Fruit fly (Drosophila melanogaster) whole organism: Measurements from ENCODE around the gene Spn75F.

Source experiments
- CG8478 ChIP-seq: fragments of >200 bp; optimal IDR thresholded peaks from 2 replicates; lab custom pipeline; 2018; ENCODE audit warnings: inconsistent platforms
- Dll ChIP-seq: fragments of >200 bp; optimal IDR thresholded peaks from 2 replicates; lab custom pipeline; 2017
- pan ChIP-seq: fragments of >200 bp; optimal IDR thresholded peaks from 2 replicates; lab custom pipeline; 2017
- psq ChIP-seq: fragments of >200 bp; optimal IDR thresholded peaks from 2 replicates; lab custom pipeline; 2017
- usp ChIP-seq: fragments of >200 bp; optimal IDR thresholded peaks from 2 replicates; lab custom pipeline; 2017; ENCODE audit warnings: missing biosample characterization, missing genetic modification characterization, mixed read lengths

DNA sequence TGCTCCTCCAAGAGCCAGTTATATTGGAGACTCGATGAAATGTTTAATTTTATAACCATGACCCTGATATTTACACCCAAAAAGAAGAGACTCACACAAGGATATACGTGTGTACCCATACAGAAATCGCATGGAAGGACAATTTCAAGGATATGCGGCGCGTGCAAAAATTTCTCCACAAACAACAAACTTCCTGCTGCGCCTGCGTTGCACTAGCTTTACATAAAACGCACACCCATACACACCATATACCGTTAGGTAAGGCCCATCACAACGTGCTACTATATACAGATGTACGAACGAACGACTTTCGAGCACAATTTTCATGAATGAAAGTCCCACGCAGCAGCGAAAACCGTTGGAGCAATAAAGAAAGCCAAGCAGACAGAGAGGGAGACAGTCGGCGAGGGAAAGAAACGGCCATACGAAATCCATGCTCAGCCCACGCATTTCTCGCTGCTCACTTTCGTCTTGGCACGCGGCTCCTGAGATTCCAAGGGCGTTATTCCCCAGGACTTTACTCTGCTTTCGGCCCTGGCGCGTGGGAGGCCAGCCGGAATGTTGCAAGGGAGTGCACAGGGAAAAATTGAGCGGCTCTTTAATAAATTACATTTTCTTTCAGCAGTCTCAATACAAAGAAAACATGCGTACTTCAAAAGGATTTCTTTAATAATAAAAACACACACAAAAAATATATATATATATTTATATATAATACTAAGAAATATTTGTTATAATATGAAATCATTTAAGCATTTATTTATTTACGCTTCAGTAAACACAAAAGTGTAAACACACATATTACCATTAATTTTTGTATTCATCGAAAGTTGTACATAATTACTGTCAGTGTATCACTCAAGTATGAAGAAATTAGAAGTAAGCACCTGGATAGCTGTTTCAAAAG, 41.8 kb downstream of the Spn75F start:
- TF ChIP-seq usp (no peak), psq (no peak), CG8478 (lab: Kevin White, UChicago) (no peak), pan (lab: Kevin White, UChicago) (no peak), Dll (no peak)
